Fruit fly (Drosophila melanogaster): ENCODE results near the gene Dpy-30L2.

The Dpy-30L2 gene

dm6 chr3L:4014349-4014748, 33.2 kb downstream of the Dpy-30L2 start (continued):
- TF ChIP-seq danr (GFP tag; IDR thresholded peaks at IDR 0.05): no peak
- TF ChIP-seq Ravus (GFP tag; IDR thresholded peaks at IDR 0.05): no peak
- TF ChIP-seq mam (GFP tag; optimal IDR thresholded peaks at IDR 0.05): no peak
- peak; percentile 70 for TF ChIP-seq Med (GFP tag)
- TF ChIP-seq Vsx1 (GFP tag; optimal IDR thresholded peaks at IDR 0.05): no peak
- peak; percentile 25 for TF ChIP-seq Sox102F (GFP tag; optimal IDR thresholded peaks at IDR 0.05)
- peak; percentile 6 for TF ChIP-seq CG4820 (GFP tag; optimal IDR thresholded peaks at IDR 0.05)
- TF ChIP-seq tgo (GFP tag; IDR thresholded peaks at IDR 0.05): no peak
- TF ChIP-seq CG5245 (GFP tag; optimal IDR thresholded peaks at IDR 0.05): no peak
- no peak for TF ChIP-seq CoRest (tag; optimal IDR thresholded peaks at IDR 0.05)
- TF ChIP-seq NfI (GFP tag; optimal IDR thresholded peaks at IDR 0.05): no peak
- no peak for TF ChIP-seq grau (tag; optimal IDR thresholded peaks at IDR 0.05)
- no peak for TF ChIP-seq odd (GFP tag; optimal IDR thresholded peaks at IDR 0.05)
- TF ChIP-seq CG9609 (GFP tag; optimal IDR thresholded peaks at IDR 0.05): no peak
- TF ChIP-seq amos (GFP tag; IDR thresholded peaks at IDR 0.05; ENCODE audit: partially characterized antibody): no peak
- no peak for TF ChIP-seq CG17568 (GFP tag; optimal IDR thresholded peaks at IDR 0.05)
- TF ChIP-seq ttk (GFP tag; IDR thresholded peaks at IDR 0.05): 0 out of 2 replicates have a peak, but pooled peaks have one; percentile 7
- TF ChIP-seq wor (GFP tag; IDR thresholded peaks at IDR 0.05): no peak
- TF ChIP-seq NK7.1 (GFP tag; optimal IDR thresholded peaks at IDR 0.05): no peak
- no peak for TF ChIP-seq ken (GFP tag; IDR thresholded peaks at IDR 0.05)
- no peak for TF ChIP-seq Dp (GFP tag; optimal IDR thresholded peaks at IDR 0.05)
- TF ChIP-seq bsh (GFP tag; optimal IDR thresholded peaks at IDR 0.05): peak in 1 of 2 experiments; percentile 39
- TF ChIP-seq CG5953 (GFP tag; IDR thresholded peaks at IDR 0.05): no peak
- TF ChIP-seq Asciz (GFP tag; optimal IDR thresholded peaks at IDR 0.05): no peak
- TF ChIP-seq fd3F (GFP tag; optimal IDR thresholded peaks at IDR 0.05): no peak
- TF ChIP-seq CG17912 (GFP tag; optimal IDR thresholded peaks at IDR 0.05): no peak
- TF ChIP-seq prd (optimal IDR thresholded peaks at IDR 0.05): no peak
- TF ChIP-seq prd (GFP tag; IDR thresholded peaks at IDR 0.05): peak; percentile 46; the same call in 1 of the 3 replicates
- TF ChIP-seq Mad (GFP tag; optimal IDR thresholded peaks at IDR 0.05): no peak
- TF ChIP-seq ase (GFP tag; IDR thresholded peaks at IDR 0.05): peak; percentile 7; the same call in 1 of the 3 replicates
- no peak for TF ChIP-seq slp2 (GFP tag; optimal IDR thresholded peaks at IDR 0.05)
- peak; percentile 34 for TF ChIP-seq Drgx (GFP tag; IDR thresholded peaks at IDR 0.05)
- TF ChIP-seq fd96Cb (tag; optimal IDR thresholded peaks at IDR 0.05): no peak
- no peak for TF ChIP-seq chn (GFP tag; optimal IDR thresholded peaks at IDR 0.05)
- no peak for TF ChIP-seq Nf-YA (GFP tag; IDR thresholded peaks at IDR 0.05)
- no peak for TF ChIP-seq usp (GFP tag; optimal IDR thresholded peaks at IDR 0.05)
- TF ChIP-seq CG7786 (GFP tag; optimal IDR thresholded peaks at IDR 0.05): no peak
- TF ChIP-seq CG3407 (GFP tag; optimal IDR thresholded peaks at IDR 0.05): no peak
- no peak for TF ChIP-seq CTCF (GFP tag; optimal IDR thresholded peaks at IDR 0.05)
- peak; percentile 13; the same call in 1 of the 2 replicates for TF ChIP-seq CG6689 (GFP tag; IDR thresholded peaks at IDR 0.05)
- no peak for TF ChIP-seq Dip3 (GFP tag; optimal IDR thresholded peaks at IDR 0.05)
- TF ChIP-seq dmrt11E (tag; optimal IDR thresholded peaks at IDR 0.05): peak; percentile 28
- TF ChIP-seq Chrac-16 (GFP tag; optimal IDR thresholded peaks at IDR 0.05): peak; percentile 8
- no peak for TF ChIP-seq CG9932 (GFP tag; IDR thresholded peaks at IDR 0.05)
- TF ChIP-seq Xrp1 (GFP tag; IDR thresholded peaks at IDR 0.05): no peak; the same call in 1 of the 2 replicates
- TF ChIP-seq CG17802 (tag; optimal IDR thresholded peaks at IDR 0.05): no peak
- TF ChIP-seq CG11504 (tag; optimal IDR thresholded peaks at IDR 0.05): peak; percentile 12
- TF ChIP-seq Six4 (GFP tag; optimal IDR thresholded peaks at IDR 0.05): no peak
- TF ChIP-seq peb (GFP tag; IDR thresholded peaks at IDR 0.05): no peak
- no peak for TF ChIP-seq CG8290 (GFP tag; optimal IDR thresholded peaks at IDR 0.05)
- no peak for TF ChIP-seq CG8290 (tag; optimal IDR thresholded peaks at IDR 0.05)
- no peak for TF ChIP-seq CG16779 (GFP tag; IDR thresholded peaks at IDR 0.05)
- no peak for TF ChIP-seq HLH4C (GFP tag; IDR thresholded peaks at IDR 0.05; ENCODE audit: partially characterized antibody)

All from whole organism, embryonic.